Worm (Caenorhabditis elegans) whole organism, mixed stage, embryonic: Measurements from ENCODE around the gene T05G5.5.

Experiments used
- M03D4.4 ChIP-seq: sonication (generic microtip); optimal IDR thresholded peaks from 2 replicates; lab custom pipeline; 2017; ENCODE audit warnings: mild to moderate bottlenecking, missing genetic modification characterization, missing compliant biosample characterization
- blmp-1 ChIP-seq: fragments of 150-350 bp; optimal IDR thresholded peaks from 2 replicates; lab custom pipeline; 2014; ENCODE audit warnings: missing biosample characterization, missing genetic modification characterization
- ceh-39 ChIP-seq: fragments of 150-350 bp; optimal IDR thresholded peaks from 2 replicates; lab custom pipeline; 2014; ENCODE audit warnings: missing biosample characterization, missing genetic modification characterization
- ceh-43 ChIP-seq: fragments of 200-800 bp; sonication (Bioruptor generic); optimal IDR thresholded peaks from 2 replicates; lab custom pipeline; 2018; ENCODE audit warnings: mild to moderate bottlenecking, missing genetic modification characterization, moderate library complexity, missing compliant biosample characterization
- ceh-83 ChIP-seq: fragments of 200-800 bp; sonication (Bioruptor generic); optimal IDR thresholded peaks from 2 replicates; lab custom pipeline; 2018; ENCODE audit warnings: mild to moderate bottlenecking, missing genetic modification characterization, missing compliant biosample characterization
- ces-1 ChIP-seq: fragments of 150-350 bp; optimal IDR thresholded peaks from 2 replicates; lab custom pipeline; 2014; ENCODE audit warnings: missing biosample characterization, missing genetic modification reagents, missing genetic modification characterization
- cnd-1 ChIP-seq: fragments of 200-800 bp; sonication (Bioruptor generic); optimal IDR thresholded peaks from 2 replicates; lab custom pipeline; 2018; ENCODE audit warnings: mild to moderate bottlenecking, missing genetic modification characterization, missing compliant biosample characterization
- drap-1 ChIP-seq: fragments of 200-800 bp; sonication (Bioruptor generic); optimal IDR thresholded peaks from 3 replicates; lab custom pipeline; 2018; ENCODE audit warnings: mild to moderate bottlenecking, missing genetic modification characterization, missing compliant biosample characterization
- elt-3 ChIP-seq: fragments of 150-350 bp; optimal IDR thresholded peaks from 2 replicates; lab custom pipeline; 2014; ENCODE audit warnings: missing biosample characterization, missing genetic modification characterization
- flh-1 ChIP-seq: fragments of 200-800 bp; sonication (Bioruptor generic); optimal IDR thresholded peaks from 2 replicates; lab custom pipeline; 2018; ENCODE audit warnings: mild to moderate bottlenecking, missing genetic modification characterization, moderate library complexity, missing compliant biosample characterization
- ham-2 ChIP-seq: fragments of 200-800 bp; sonication (Bioruptor generic); optimal IDR thresholded peaks from 2 replicates; lab custom pipeline; 2018; ENCODE audit warnings: mild to moderate bottlenecking, missing genetic modification characterization, missing compliant biosample characterization
- hlh-1 ChIP-seq: fragments of 150-350 bp; optimal IDR thresholded peaks from 2 replicates; lab custom pipeline; 2014; ENCODE audit warnings: missing biosample characterization, missing genetic modification reagents, missing genetic modification characterization
- lin-13 ChIP-seq: fragments of 150-350 bp; optimal IDR thresholded peaks from 2 replicates; lab custom pipeline; 2014; ENCODE audit warnings: missing biosample characterization, missing genetic modification characterization
- lin-32 ChIP-seq: fragments of 200-800 bp; sonication (Bioruptor generic); optimal IDR thresholded peaks from 2 replicates; lab custom pipeline; 2018; ENCODE audit warnings: mild to moderate bottlenecking, missing genetic modification characterization, missing compliant biosample characterization
- lsy-2 ChIP-seq: fragments of 150-350 bp; optimal IDR thresholded peaks from 2 replicates; lab custom pipeline; 2014; ENCODE audit warnings: missing biosample characterization, missing genetic modification characterization
- mab-5 ChIP-seq: fragments of 150-350 bp; optimal IDR thresholded peaks from 2 replicates; lab custom pipeline; 2014; ENCODE audit warnings: missing biosample characterization, missing genetic modification characterization
- mep-1 ChIP-seq: fragments of 150-350 bp; optimal IDR thresholded peaks from 2 replicates; lab custom pipeline; 2017; ENCODE audit warnings: missing biosample characterization, missing genetic modification reagents, missing genetic modification characterization, inconsistent platforms
- mls-2 ChIP-seq: sonication (generic microtip); optimal IDR thresholded peaks from 2 replicates; lab custom pipeline; 2016; ENCODE audit warnings: mild to moderate bottlenecking, missing genetic modification characterization, moderate library complexity, missing compliant biosample characterization
- nhr-12 ChIP-seq: fragments of 150-350 bp; optimal IDR thresholded peaks from 2 replicates; lab custom pipeline; 2014; ENCODE audit warnings: missing biosample characterization, missing genetic modification characterization
- nhr-2 ChIP-seq: fragments of 150-350 bp; optimal IDR thresholded peaks from 2 replicates; lab custom pipeline; 2014; ENCODE audit warnings: missing biosample characterization, missing genetic modification characterization
- nhr-237 ChIP-seq: fragments of 150-350 bp; optimal IDR thresholded peaks from 2 replicates; lab custom pipeline; 2014; ENCODE audit warnings: missing biosample characterization, missing genetic modification characterization
- nhr-28 ChIP-seq: fragments of 150-350 bp; optimal IDR thresholded peaks from 2 replicates; lab custom pipeline; 2014; ENCODE audit warnings: missing biosample characterization, missing genetic modification characterization
- pha-4 ChIP-seq: fragments of 150-350 bp; optimal IDR thresholded peaks from 2 replicates; lab custom pipeline; 2018; ENCODE audit warnings: missing biosample characterization, missing genetic modification reagents, missing genetic modification characterization
- sem-2 ChIP-seq: fragments of 200-800 bp; sonication (Bioruptor generic); optimal IDR thresholded peaks from 2 replicates; lab custom pipeline; 2018; ENCODE audit warnings: mild to moderate bottlenecking, missing genetic modification characterization, missing compliant biosample characterization
- snpc-4 ChIP-seq: fragments of 150-350 bp; optimal IDR thresholded peaks from 2 replicates; lab custom pipeline; 2014; ENCODE audit warnings: missing biosample characterization, missing genetic modification characterization
- sptf-1 ChIP-seq: sonication (generic microtip); optimal IDR thresholded peaks from 2 replicates; lab custom pipeline; 2017; ENCODE audit warnings: mild to moderate bottlenecking, missing genetic modification characterization, moderate library complexity, missing compliant biosample characterization
- tbx-8 ChIP-seq: fragments of 200-800 bp; sonication (Bioruptor generic); optimal IDR thresholded peaks from 2 replicates; lab custom pipeline; 2018; ENCODE audit warnings: mild to moderate bottlenecking, missing genetic modification characterization, moderate library complexity, missing compliant biosample characterization
- unc-120 ChIP-seq: sonication (generic microtip); optimal IDR thresholded peaks from 2 replicates; lab custom pipeline; 2017; ENCODE audit warnings: missing genetic modification characterization, missing compliant biosample characterization; ENCODE audit not compliant: poor library complexity, severe bottlenecking
- unc-39 ChIP-seq: fragments of 150-350 bp; optimal IDR thresholded peaks from 2 replicates; lab custom pipeline; 2014; ENCODE audit warnings: missing biosample characterization, missing genetic modification characterization
- unc-62 ChIP-seq: fragments of 150-350 bp; optimal IDR thresholded peaks from 2 replicates; lab custom pipeline; 2014; ENCODE audit warnings: missing biosample characterization, missing genetic modification reagents, missing genetic modification characterization
- zip-8 ChIP-seq: fragments of 150-350 bp; optimal IDR thresholded peaks from 2 replicates; lab custom pipeline; 2014; ENCODE audit warnings: missing biosample characterization, missing genetic modification characterization
- ztf-11 ChIP-seq: fragments of 150-350 bp; optimal IDR thresholded peaks from 2 replicates; lab custom pipeline; 2014; ENCODE audit warnings: missing biosample characterization, missing genetic modification characterization

The T05G5.5 gene

ce11 chrIII:9752852-9753251 is 1.6 kb upstream of the T05G5.5 start, which contains the start of gene ech-6:
Gene ech-6 (minus strand): TSS chrIII:9752883.
- TF ChIP-seq nhr-237 (tag; lab: Kevin White, UChicago): no peak
- TF ChIP-seq ces-1 (GFP tag; lab: Kevin White, UChicago): no peak
- TF ChIP-seq sem-2 (GFP tag; lab: Kevin White, UChicago): no peak
- no peak for TF ChIP-seq snpc-4 (tag; lab: Kevin White, UChicago)
- no peak for TF ChIP-seq ceh-83 (GFP tag; lab: Kevin White, UChicago)
- no peak for TF ChIP-seq elt-3 (tag; lab: Kevin White, UChicago)
- no peak for TF ChIP-seq ceh-43
- no peak for TF ChIP-seq ham-2 (GFP tag; lab: Kevin White, UChicago)
- no peak for TF ChIP-seq tbx-8

ce11 chrIII:9748694-9749093 is 2.5 kb downstream of the T05G5.5 start, which contains the start of gene T05G5.4:
Gene T05G5.4 (plus strand): TSS chrIII:9748934.
- TF ChIP-seq nhr-28 (no peak), lin-13 (tag; lab: Kevin White, UChicago) (no peak), pha-4 (tag; lab: Kevin White, UChicago) (no peak), unc-120 (tag; lab: Kevin White, UChicago) (no peak), ztf-11 (no peak), elt-3 (tag; lab: Kevin White, UChicago) (no peak), mls-2 (no peak), drap-1 (no peak), nhr-12 (no peak), sptf-1 (tag; lab: Kevin White, UChicago) (no peak), ham-2 (GFP tag; lab: Kevin White, UChicago) (no peak), M03D4.4 (tag; lab: Kevin White, UChicago) (no peak), flh-1 (no peak), tbx-8 (no peak), ceh-39 (tag; lab: Kevin White, UChicago) (no peak), ceh-83 (GFP tag; lab: Kevin White, UChicago) (no peak), unc-39 (tag; lab: Kevin White, UChicago) (no peak), lin-32 (GFP tag; lab: Kevin White, UChicago) (no peak)
- TF ChIP-seq, all 35 proteins: peak for 0

- TF ChIP-seq zip-8 (tag; lab: Kevin White, UChicago): no peak
- TF ChIP-seq lsy-2 (tag; lab: Kevin White, UChicago): peak; percentile 37
- no peak for TF ChIP-seq sptf-1 (tag; lab: Kevin White, UChicago)
- no peak for TF ChIP-seq ceh-39 (tag; lab: Kevin White, UChicago)
- TF ChIP-seq blmp-1 (tag; lab: Kevin White, UChicago): no peak
- peak; percentile 49 for TF ChIP-seq unc-120 (tag; lab: Kevin White, UChicago)
- peak; percentile 41 for TF ChIP-seq ces-1 (GFP tag; lab: Kevin White, UChicago)
- TF ChIP-seq cnd-1 (tag; lab: Kevin White, UChicago): no peak
- no peak for TF ChIP-seq unc-62 (GFP tag; lab: Kevin White, UChicago)
- peak; percentile 21 for TF ChIP-seq nhr-237 (tag; lab: Kevin White, UChicago)
- TF ChIP-seq mep-1 (tag; lab: Kevin White, UChicago): peak; percentile 63
- no peak for TF ChIP-seq hlh-1 (tag; lab: Kevin White, UChicago)
- no peak for TF ChIP-seq lin-13 (tag; lab: Kevin White, UChicago)
- TF ChIP-seq pha-4 (tag; lab: Kevin White, UChicago): peak; percentile 15
- TF ChIP-seq nhr-12: no peak
- TF ChIP-seq, all 35 proteins: peak for 6
Measured at ce11 chrIII:9747133-9747532, 4.1 kb downstream of the T05G5.5 start, which contains the start of the genes iff-1 and cdk-1. Gene iff-1 (minus strand): TSS chrIII:9747193. Gene cdk-1 (plus strand): TSS chrIII:9747472.

ce11 chrIII:9746665-9747064 is 4.6 kb downstream of the T05G5.5 start:
- TF ChIP-seq mab-5 (tag; lab: Kevin White, UChicago) (no peak), ham-2 (GFP tag; lab: Kevin White, UChicago) (no peak), snpc-4 (tag; lab: Kevin White, UChicago) (no peak), drap-1 (no peak), blmp-1 (tag; lab: Kevin White, UChicago) (no peak), mls-2 (no peak), ceh-43 (no peak), nhr-237 (tag; lab: Kevin White, UChicago) (no peak)

- TF ChIP-seq unc-62 (GFP tag; lab: Kevin White, UChicago) (peak; percentile 20), nhr-2 (no peak)
Measured at ce11 chrIII:9745333-9745897, 5.8 kb downstream of the T05G5.5 start.
